Fruit fly (Drosophila melanogaster): Measurements from ENCODE around the gene CG5001.

Gene CG5001

DNA sequence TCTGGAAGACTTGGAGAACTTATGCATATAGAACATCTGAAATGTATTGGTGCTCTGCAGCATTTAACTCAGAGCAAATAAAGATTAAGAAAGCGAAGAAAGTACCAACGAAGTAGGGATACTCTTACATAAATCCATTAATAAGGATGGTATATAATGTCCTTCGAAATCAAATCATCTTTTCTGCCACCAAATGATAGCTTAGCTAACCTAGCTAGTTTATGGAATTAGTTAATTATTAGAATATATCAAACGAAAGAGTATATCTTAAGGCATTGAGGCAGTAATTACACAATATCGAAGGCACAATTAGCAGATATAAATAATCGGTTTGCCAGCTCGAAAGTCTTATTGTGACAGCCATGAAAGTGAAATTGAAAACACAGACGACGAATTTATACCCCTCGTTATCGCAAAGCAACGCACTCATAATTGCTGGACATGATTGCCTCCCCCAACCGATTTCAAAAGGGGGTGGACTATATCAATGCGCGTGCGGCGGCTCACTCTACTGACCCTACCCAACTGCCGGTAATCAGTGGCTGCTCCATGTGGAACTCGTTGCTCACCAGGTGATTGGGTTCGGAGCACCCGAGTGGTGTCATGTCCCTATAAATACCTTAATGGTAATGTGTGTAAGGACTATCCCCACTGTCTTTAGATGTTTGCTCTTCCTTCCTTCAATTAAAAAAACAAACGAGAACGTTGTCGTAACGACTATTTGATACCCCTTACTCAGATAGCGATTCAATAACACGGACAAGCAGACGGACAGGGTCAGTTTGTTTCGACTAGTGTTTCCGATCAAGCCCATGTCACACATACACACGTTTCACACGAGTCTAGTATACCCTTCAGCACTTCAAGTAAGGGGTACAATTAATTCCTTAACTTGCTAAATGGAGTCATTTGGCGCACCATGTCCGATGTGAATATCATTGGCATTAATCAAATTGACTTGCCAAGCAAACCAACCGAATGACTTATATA, 40.9 kb upstream of the CG5001 start (continued):
- TF ChIP-seq CG2712 (tag; optimal IDR thresholded peaks at IDR 0.05) (peak; percentile 78), CG8388 (GFP tag; optimal IDR thresholded peaks at IDR 0.05) (peak; percentile 58), ems (GFP tag; optimal IDR thresholded peaks at IDR 0.05) (no peak), Ptx1 (GFP tag; IDR thresholded peaks at IDR 0.05) (peak; percentile 59), CG13424 (tag; optimal IDR thresholded peaks at IDR 0.05) (peak; percentile 62), lmd (GFP tag; IDR thresholded peaks at IDR 0.05) (peak; percentile 40), CG10147 (GFP tag; optimal IDR thresholded peaks at IDR 0.05) (peak; percentile 57), Hr51 (GFP tag; optimal IDR thresholded peaks at IDR 0.05) (peak in 1 of 2 experiments; percentile 61), trem (tag; optimal IDR thresholded peaks at IDR 0.05) (peak; percentile 24), pnt (GFP tag; optimal IDR thresholded peaks at IDR 0.05) (no peak), cwo (GFP tag; optimal IDR thresholded peaks at IDR 0.05) (peak; percentile 53), Sox100B (GFP tag; optimal IDR thresholded peaks at IDR 0.05) (no peak), tna (GFP tag; IDR thresholded peaks at IDR 0.05; ENCODE audit: partially characterized antibody) (no peak), NFAT (GFP tag; IDR thresholded peaks at IDR 0.05) (no peak), Taf1 (GFP tag; IDR thresholded peaks at IDR 0.05) (no peak), br (optimal IDR thresholded peaks at IDR 0.05) (no peak), Hey (tag; optimal IDR thresholded peaks at IDR 0.05) (no peak), CG10462 (GFP tag; optimal IDR thresholded peaks at IDR 0.05) (peak; percentile 1), sr (GFP tag; IDR thresholded peaks at IDR 0.05) (no peak), CG13624 (GFP tag; optimal IDR thresholded peaks at IDR 0.05) (peak; percentile 35), vnd (GFP tag; IDR thresholded peaks at IDR 0.05; ENCODE audit: partially characterized antibody) (no peak), Rx (GFP tag; IDR thresholded peaks at IDR 0.05) (no peak), CG17568 (GFP tag; optimal IDR thresholded peaks at IDR 0.05) (peak; percentile 9), Sin3A (optimal IDR thresholded peaks at IDR 0.05) (no peak), HHEX (GFP tag; optimal IDR thresholded peaks at IDR 0.05) (peak; percentile 48), grn (GFP tag; optimal IDR thresholded peaks at IDR 0.05) (no peak), Bgb (GFP tag; IDR thresholded peaks at IDR 0.05; ENCODE audit: partially characterized antibody) (no peak), Rfx (GFP tag; IDR thresholded peaks at IDR 0.05) (peak; percentile 23; the same call in 1 of the 2 replicates), CG17612 (GFP tag; IDR thresholded peaks at IDR 0.05) (no peak), phol (tag; optimal IDR thresholded peaks at IDR 0.05) (peak; percentile 72), sna (GFP tag; IDR thresholded peaks at IDR 0.05; ENCODE audit: partially characterized antibody) (no peak), hth (optimal IDR thresholded peaks at IDR 0.05) (no peak), chm (GFP tag; IDR thresholded peaks at IDR 0.05) (no peak), fru (optimal IDR thresholded peaks at IDR 0.05) (no peak), trh (GFP tag; optimal IDR thresholded peaks at IDR 0.05) (no peak), E2f1 (GFP tag; IDR thresholded peaks at IDR 0.05) (no peak; the same call in 1 of the 2 replicates), corto (GFP tag; optimal IDR thresholded peaks at IDR 0.05) (peak; percentile 81), BEAF-32 (GFP tag; optimal IDR thresholded peaks at IDR 0.05) (no peak), psq (GFP tag; optimal IDR thresholded peaks at IDR 0.05) (no peak), CG6813 (GFP tag; optimal IDR thresholded peaks at IDR 0.05) (no peak), Scr (GFP tag; IDR thresholded peaks at IDR 0.05; ENCODE audit: partially characterized antibody) (no peak), Mrtf (GFP tag; IDR thresholded peaks at IDR 0.05) (peak; percentile 43; the same call in 1 of the 3 replicates), sd (tag; optimal IDR thresholded peaks at IDR 0.05) (no peak), onecut (GFP tag; IDR thresholded peaks at IDR 0.05) (no peak), CG13894 (tag; optimal IDR thresholded peaks at IDR 0.05) (peak; percentile 31), CG18764 (GFP tag; optimal IDR thresholded peaks at IDR 0.05) (no peak), CG11085 (GFP tag; IDR thresholded peaks at IDR 0.05) (no peak), CG4707 (GFP tag; optimal IDR thresholded peaks at IDR 0.05) (no peak), Pdp1 (GFP tag; optimal IDR thresholded peaks at IDR 0.05) (peak in 1 of 2 experiments; percentile 82)

All from whole organism, embryonic.